Worm (Caenorhabditis elegans): ENCODE results near the gene rpb-8.

ce11 chrIII:4874671-4875070, 43.1 kb downstream of the rpb-8 start, which contains the start of gene C35D10.12:
- TF ChIP-seq ceh-40 (GFP tag; IDR thresholded peaks at IDR 0.05) = no peak
- TF ChIP-seq ets-4 (GFP tag; optimal IDR thresholded peaks at IDR 0.05) = no peak
- no peak for TF ChIP-seq hlh-26 (GFP tag; conservative IDR thresholded peaks at IDR 0.05)

Measured in whole organism, young adult.